Worm (Caenorhabditis elegans): ENCODE measurements around the gene grl-12.

- TF ChIP-seq nhr-12 (tag; optimal IDR thresholded peaks at IDR 0.05) (no peak), tbx-8 (GFP tag; optimal IDR thresholded peaks at IDR 0.05) (no peak), pha-4 (tag; optimal IDR thresholded peaks at IDR 0.05) (no peak), lin-13 (tag; optimal IDR thresholded peaks at IDR 0.05) (no peak), ceh-83 (GFP tag; optimal IDR thresholded peaks at IDR 0.05) (no peak), elt-3 (tag; optimal IDR thresholded peaks at IDR 0.05) (no peak), ces-1 (GFP tag; optimal IDR thresholded peaks at IDR 0.05) (no peak), nhr-237 (tag; optimal IDR thresholded peaks at IDR 0.05) (no peak), cnd-1 (tag; optimal IDR thresholded peaks at IDR 0.05) (no peak)
These were observed 4.5 kb upstream of the grl-12 start, which contains the start of gene F28A12.3 for ce11 chrV:8641266-8641665.

All from whole organism, mixed stage, embryonic.